Fruit fly (Drosophila melanogaster) whole organism, pupa: Measurements from ENCODE around the gene gcm.

Experiments used
- CG12605 ChIP-seq: fragments of 200-800 bp; sonication (Bioruptor generic); IDR thresholded peaks from 2 replicates; pipeline ENCODE4 v1.3.6; 2022; ENCODE audit warnings: missing biosample characterization, missing genetic modification characterization
- CG17806 ChIP-seq: fragments of 200-800 bp; sonication (Bioruptor generic); optimal IDR thresholded peaks from 2 replicates; lab custom pipeline; 2018; ENCODE audit warnings: missing biosample characterization, mild to moderate bottlenecking, missing genetic modification characterization, moderate library complexity
- CG32121 ChIP-seq: fragments of 200-800 bp; sonication (Bioruptor generic); IDR thresholded peaks from 2 replicates; pipeline ENCODE4 v1.3.6; 2022; ENCODE audit warnings: missing biosample characterization, missing genetic modification characterization
- CG9948 ChIP-seq: fragments of 200-800 bp; sonication (Bioruptor generic); optimal IDR thresholded peaks from 2 replicates; lab custom pipeline; 2018; ENCODE audit warnings: missing biosample characterization, mild to moderate bottlenecking, missing genetic modification characterization, moderate library complexity
- D1 ChIP-seq: fragments of 200-800 bp; sonication (Bioruptor generic); optimal IDR thresholded peaks from 2 replicates; lab custom pipeline; 2018; ENCODE audit warnings: missing biosample characterization, mild to moderate bottlenecking, missing genetic modification characterization, moderate library complexity

- TF ChIP-seq CG17806 (tag; lab: Kevin White, UChicago) (peak; percentile 75), D1 (peak; percentile 13), CG12605 (peak; percentile 95), CG32121 (peak; percentile 88), CG9948 (peak; percentile 68)
Observed at dm6 chr2L:9576269-9576933, 5.1 kb downstream of the gcm start, which contains the start of gene Mtpalpha.
